Worm (Caenorhabditis elegans) whole organism, L4 larva: ENCODE results near the gene Y46G5A.47.

Source experiments
- D1046.2 ChIP-seq: fragments of 200-800 bp; sonication (Bioruptor generic); IDR thresholded peaks from 2 replicates; pipeline ENCODE4 v1.3.6; 2022; ENCODE audit warnings: missing genetic modification characterization, missing compliant biosample characterization
- F44E2.7 ChIP-seq: fragments of 200-800 bp; sonication (Bioruptor generic); IDR thresholded peaks from 2 replicates; pipeline ENCODE4 v2.1.2; 2022; ENCODE audit warnings: missing genetic modification characterization, missing compliant biosample characterization
- F49E8.2 ChIP-seq: sonication (generic microtip); optimal IDR thresholded peaks from 2 replicates; lab custom pipeline; 2016; ENCODE audit warnings: missing compliant biosample characterization, mild to moderate bottlenecking, missing genetic modification characterization, borderline replicate concordance
- T20F7.1 ChIP-seq: fragments of 200-800 bp; sonication (Bioruptor generic); optimal IDR thresholded peaks from 2 replicates; lab custom pipeline; 2018; ENCODE audit warnings: mild to moderate bottlenecking, missing genetic modification characterization, missing compliant biosample characterization
- Y75B8A.6 ChIP-seq: fragments of 200-800 bp; sonication (Bioruptor generic); IDR thresholded peaks from 2 replicates; pipeline ENCODE4 v1.3.6; 2022; ENCODE audit warnings: missing genetic modification reagents, missing genetic modification characterization, missing compliant biosample characterization
- aha-1 ChIP-seq: fragments of 150-350 bp; peaks from one replicate; lab custom pipeline; 2014; ENCODE audit warnings: missing biosample characterization, missing genetic modification characterization
- aly-2 ChIP-seq: sonication (generic microtip); optimal IDR thresholded peaks from 2 replicates; lab custom pipeline; 2018; ENCODE audit warnings: missing biosample characterization, missing genetic modification characterization
- arid-1 ChIP-seq: fragments of 200-800 bp; sonication (Bioruptor generic); conservative IDR thresholded peaks from 2 replicates; pipeline ENCODE4 v1.3.6; 2022; ENCODE audit warnings: missing genetic modification reagents, missing genetic modification characterization, missing compliant biosample characterization
- ceh-62 ChIP-seq: sonication (generic microtip); optimal IDR thresholded peaks from 2 replicates; lab custom pipeline; 2017; ENCODE audit warnings: missing biosample characterization, missing genetic modification characterization
- ceh-82 ChIP-seq: sonication (generic microtip); optimal IDR thresholded peaks from 2 replicates; lab custom pipeline; 2017; ENCODE audit warnings: missing biosample characterization, missing genetic modification characterization
- ces-1 ChIP-seq: fragments of 150-350 bp; sonication (generic microtip); optimal IDR thresholded peaks from 4 replicates; lab custom pipeline; 2014; ENCODE audit warnings: missing biosample characterization, missing genetic modification reagents, missing genetic modification characterization
- daf-12 ChIP-seq: fragments of 150-350 bp; optimal IDR thresholded peaks from 2 replicates; lab custom pipeline; 2014; ENCODE audit warnings: missing biosample characterization, missing genetic modification reagents, missing genetic modification characterization
- dmd-6 ChIP-seq: fragments of 200-800 bp; sonication (Bioruptor generic); IDR thresholded peaks from 2 replicates; pipeline ENCODE4 v1.3.6; 2022; ENCODE audit warnings: missing genetic modification reagents, missing genetic modification characterization, missing compliant biosample characterization
- dmd-8 ChIP-seq: fragments of 200-800 bp; sonication (Bioruptor generic); IDR thresholded peaks from 2 replicates; pipeline ENCODE4 v1.3.6; 2022; ENCODE audit warnings: missing genetic modification characterization, missing compliant biosample characterization
- dmd-9 ChIP-seq: fragments of 200-800 bp; sonication (Bioruptor generic); IDR thresholded peaks from 2 replicates; pipeline ENCODE4 v1.3.6; 2022; ENCODE audit warnings: missing genetic modification reagents, missing genetic modification characterization, missing compliant biosample characterization
- dpl-1 ChIP-seq: fragments of 150-350 bp; optimal IDR thresholded peaks from 2 replicates; lab custom pipeline; 2014; ENCODE audit warnings: missing biosample characterization, missing genetic modification reagents, missing genetic modification characterization
- dve-1 ChIP-seq: sonication (generic microtip); optimal IDR thresholded peaks from 2 replicates; lab custom pipeline; 2017; ENCODE audit warnings: antibody characterized with exemption, mild to moderate bottlenecking, missing genetic modification characterization, missing compliant biosample characterization; ENCODE audit not compliant: insufficient read depth
- egl-43 ChIP-seq: fragments of 200-800 bp; sonication (Bioruptor generic); IDR thresholded peaks from 2 replicates; pipeline ENCODE4 v1.3.6; 2022; ENCODE audit warnings: missing genetic modification reagents, missing genetic modification characterization, missing compliant biosample characterization
- fkh-10 ChIP-seq: fragments of 150-350 bp; optimal IDR thresholded peaks from 2 replicates; lab custom pipeline; 2014; ENCODE audit warnings: missing biosample characterization, missing genetic modification reagents, missing genetic modification characterization
- gei-8 ChIP-seq: fragments of 200-800 bp; sonication (Bioruptor generic); optimal IDR thresholded peaks from 2 replicates; lab custom pipeline; 2018; ENCODE audit warnings: mild to moderate bottlenecking, missing genetic modification characterization, missing compliant biosample characterization
- hif-1 ChIP-seq, 2 experiments: sonication (generic microtip); optimal IDR thresholded peaks; 2 replicates each; lab custom pipeline; 2016 to 2017; ENCODE audit warnings: missing compliant biosample characterization in 2 of 2, missing genetic modification characterization in 2 of 2, missing genetic modification reagents in 2 of 2, missing genotype in 2 of 2, mild to moderate bottlenecking in 1 of 2
- hlh-11 ChIP-seq: fragments of 200-800 bp; sonication (Bioruptor generic); optimal IDR thresholded peaks from 2 replicates; lab custom pipeline; 2018; ENCODE audit warnings: mild to moderate bottlenecking, missing genetic modification characterization, missing compliant biosample characterization
- jun-1 ChIP-seq: fragments of 150-350 bp; optimal IDR thresholded peaks from 2 replicates; lab custom pipeline; 2014; ENCODE audit warnings: missing biosample characterization, missing genetic modification reagents, missing genetic modification characterization
- lim-7 ChIP-seq: fragments of 200-800 bp; sonication (Bioruptor generic); IDR thresholded peaks from 2 replicates; pipeline ENCODE4 v1.3.6; 2022; ENCODE audit warnings: missing genetic modification characterization, missing compliant biosample characterization
- lin-13 ChIP-seq: fragments of 150-350 bp; optimal IDR thresholded peaks from 2 replicates; lab custom pipeline; 2014; ENCODE audit warnings: missing biosample characterization, missing genetic modification reagents, missing genetic modification characterization
- lin-38 ChIP-seq: fragments of 200-800 bp; sonication (Bioruptor generic); IDR thresholded peaks from 2 replicates; pipeline ENCODE4 v1.3.6; 2022; ENCODE audit warnings: missing genetic modification reagents, missing genetic modification characterization, missing compliant biosample characterization
- lir-3 ChIP-seq: sonication (generic microtip); optimal IDR thresholded peaks from 2 replicates; lab custom pipeline; 2016; ENCODE audit warnings: mild to moderate bottlenecking, missing genetic modification characterization, missing compliant biosample characterization
- lsy-2 ChIP-seq, 2 experiments: fragments of 150-350 bp in 1 of 2; sonication (generic microtip) in 1 of 2; optimal IDR thresholded peaks; 2 replicates each; lab custom pipeline; 2014 to 2017; ENCODE audit warnings: missing biosample characterization in 2 of 2, missing genetic modification characterization in 2 of 2
- madf-5 ChIP-seq, 2 experiments: fragments of 200-800 bp; sonication (Bioruptor generic); IDR thresholded peaks; 2 replicates each; pipeline ENCODE4 v1.3.6; 2022; ENCODE audit warnings: missing compliant biosample characterization in 2 of 2, missing genetic modification characterization in 2 of 2
- mxl-2 ChIP-seq: fragments of 200-800 bp; sonication (Bioruptor generic); conservative IDR thresholded peaks from 2 replicates; pipeline ENCODE4 v1.3.6; 2022; ENCODE audit warnings: missing genetic modification reagents, missing genetic modification characterization, missing compliant biosample characterization
- mxl-3 ChIP-seq: fragments of 200-800 bp; sonication (Bioruptor generic); optimal IDR thresholded peaks from 2 replicates; lab custom pipeline; 2018; ENCODE audit warnings: mild to moderate bottlenecking, missing genetic modification characterization, missing compliant biosample characterization
- nhr-11 ChIP-seq: fragments of 150-350 bp; optimal IDR thresholded peaks from 2 replicates; lab custom pipeline; 2014; ENCODE audit warnings: missing biosample characterization, missing genetic modification characterization
- nhr-111 ChIP-seq: fragments of 200-800 bp; sonication (Bioruptor generic); optimal IDR thresholded peaks from 2 replicates; lab custom pipeline; 2018; ENCODE audit warnings: mild to moderate bottlenecking, missing genetic modification characterization, missing compliant biosample characterization
- nhr-25 ChIP-seq: sonication (generic microtip); optimal IDR thresholded peaks from 2 replicates; lab custom pipeline; 2017; ENCODE audit warnings: missing genetic modification characterization, mild to moderate bottlenecking, missing compliant biosample characterization, antibody characterized with exemption, moderate library complexity, borderline replicate concordance; ENCODE audit not compliant: insufficient read depth
- nhr-42 ChIP-seq: fragments of 200-800 bp; sonication (Bioruptor generic); IDR thresholded peaks from 2 replicates; pipeline ENCODE4 v1.3.6; 2022; ENCODE audit warnings: missing genetic modification characterization, missing compliant biosample characterization
- nhr-76 ChIP-seq: fragments of 150-350 bp; optimal IDR thresholded peaks from 2 replicates; lab custom pipeline; 2014; ENCODE audit warnings: missing biosample characterization, missing genetic modification characterization
- pha-4 ChIP-seq, 2 experiments: fragments of 150-350 bp in 1 of 2; fragments of 200-800 bp in 1 of 2; sonication (Bioruptor generic) in 1 of 2; IDR thresholded peaks in 1 of 2; optimal IDR thresholded peaks in 1 of 2; 2 replicates each; pipeline versions ENCODE4 v1.3.6 to Lab custom; 2014 to 2022; ENCODE audit warnings: missing genetic modification characterization in 2 of 2, missing genetic modification reagents in 2 of 2, missing biosample characterization in 1 of 2, missing compliant biosample characterization in 1 of 2
- rbr-2 ChIP-seq: sonication (generic microtip); optimal IDR thresholded peaks from 2 replicates; lab custom pipeline; 2016; ENCODE audit warnings: missing genotype, missing genetic modification characterization, missing compliant biosample characterization
- saeg-2 ChIP-seq: fragments of 200-800 bp; sonication (Bioruptor generic); IDR thresholded peaks from 2 replicates; pipeline ENCODE4 v1.3.6; 2022; ENCODE audit warnings: missing genetic modification reagents, missing genetic modification characterization, missing compliant biosample characterization
- sdz-12 ChIP-seq: fragments of 200-800 bp; sonication (Bioruptor generic); optimal IDR thresholded peaks from 2 replicates; lab custom pipeline; 2018; ENCODE audit warnings: mild to moderate bottlenecking, missing genetic modification characterization, missing compliant biosample characterization
- set-16 ChIP-seq: fragments of 200-800 bp; sonication (Bioruptor generic); IDR thresholded peaks from 2 replicates; pipeline ENCODE4 v1.3.6; 2022; ENCODE audit warnings: missing genetic modification reagents, missing genetic modification characterization, missing compliant biosample characterization
- skn-1 ChIP-seq: fragments of 150-350 bp; optimal IDR thresholded peaks from 2 replicates; lab custom pipeline; 2014; ENCODE audit warnings: missing biosample characterization, missing genetic modification characterization
- spr-1 ChIP-seq: sonication (generic microtip); optimal IDR thresholded peaks from 2 replicates; lab custom pipeline; 2016; ENCODE audit warnings: mild to moderate bottlenecking, missing genetic modification characterization, missing compliant biosample characterization
- spr-3 ChIP-seq: fragments of 200-800 bp; sonication (Bioruptor generic); optimal IDR thresholded peaks from 2 replicates; lab custom pipeline; 2018; ENCODE audit warnings: mild to moderate bottlenecking, missing genetic modification characterization, missing compliant biosample characterization
- unc-130 ChIP-seq: sonication (generic microtip); optimal IDR thresholded peaks from 2 replicates; lab custom pipeline; 2016; ENCODE audit warnings: missing genetic modification reagents, missing genetic modification characterization, missing compliant biosample characterization
- zfp-3 ChIP-seq: fragments of 200-800 bp; sonication (Bioruptor generic); conservative IDR thresholded peaks from 2 replicates; pipeline ENCODE4 v1.3.6; 2022; ENCODE audit warnings: missing genetic modification reagents, missing genetic modification characterization, missing compliant biosample characterization
- ztf-7 ChIP-seq: fragments of 150-350 bp; optimal IDR thresholded peaks from 2 replicates; lab custom pipeline; 2014; ENCODE audit warnings: missing biosample characterization, missing genetic modification characterization

Y46G5A.47 gene

DNA sequence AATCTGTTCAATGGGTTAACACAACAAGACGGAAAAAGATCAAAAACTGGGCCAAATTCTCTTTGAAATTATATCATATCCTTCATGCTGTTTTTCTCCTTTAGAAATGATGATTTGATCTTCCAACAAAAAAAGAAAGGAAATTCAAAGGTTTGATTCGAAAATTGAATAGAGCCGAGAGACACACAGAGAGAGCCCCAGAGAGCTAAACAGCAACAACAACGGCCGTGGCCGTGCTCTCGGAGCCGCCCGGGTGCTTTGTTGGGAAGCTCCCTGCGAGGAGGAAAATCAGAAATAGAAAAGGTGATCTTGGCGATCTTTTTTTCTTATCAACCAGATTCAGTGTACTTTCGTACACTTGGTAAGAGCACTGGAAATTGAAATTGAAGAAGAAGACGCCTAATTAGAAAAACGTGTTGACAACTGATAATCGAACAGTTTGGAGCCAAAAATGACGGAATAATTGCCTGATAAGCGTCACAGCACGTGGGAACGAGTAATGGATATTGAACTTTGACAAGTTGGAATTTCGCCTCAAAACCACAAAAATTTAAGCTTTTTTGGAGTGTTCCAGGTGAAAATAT is 7.8 kb downstream of the Y46G5A.47 start (continued):
- peak; percentile 48 for TF ChIP-seq sdz-12 (GFP tag; lab: Kevin White, UChicago)
- TF ChIP-seq arid-1 (GFP tag; lab: Robert Waterston, UW), result 0 out of 2 replicates have a peak, but pooled peaks have one; percentile 10
- no peak for TF ChIP-seq madf-5 (GFP tag; IDR thresholded peaks at IDR 0.05; lab: Robert Waterston, UW)
- peak; percentile 80 for TF ChIP-seq dmd-6 (GFP tag; lab: Robert Waterston, UW)
- TF ChIP-seq aha-1 (tag; lab: Kevin White, UChicago), result no peak
- TF ChIP-seq daf-12 (tag; lab: Kevin White, UChicago), result no peak
- TF ChIP-seq egl-43 (GFP tag; lab: Robert Waterston, UW), result 0 out of 2 replicates have a peak, but pooled peaks have one; percentile 46
- TF ChIP-seq dve-1 (tag; lab: Kevin White, UChicago), result peak; percentile 63
- TF ChIP-seq saeg-2 (GFP tag; lab: Robert Waterston, UW), result no peak
- TF ChIP-seq T20F7.1 (GFP tag; lab: Kevin White, UChicago), result peak; percentile 27
- no peak for TF ChIP-seq nhr-11 (tag; lab: Kevin White, UChicago)
- TF ChIP-seq gei-8 (GFP tag; lab: Kevin White, UChicago), result no peak
- TF ChIP-seq mxl-2 (GFP tag; lab: Robert Waterston, UW), result no peak
- no peak for TF ChIP-seq nhr-42 (GFP tag; lab: Robert Waterston, UW)
- 0 out of 2 replicates have a peak, but pooled peaks have one; percentile 17 for TF ChIP-seq zfp-3 (GFP tag; lab: Robert Waterston, UW)
- no peak for TF ChIP-seq ces-1 (GFP tag; lab: Kevin White, UChicago)
- TF ChIP-seq spr-3 (GFP tag; lab: Kevin White, UChicago), result no peak
- TF ChIP-seq lim-7 (GFP tag; lab: Robert Waterston, UW), result no peak
- no peak for TF ChIP-seq spr-1
- TF ChIP-seq rbr-2 (tag; lab: Kevin White, UChicago), result no peak
- TF ChIP-seq lsy-2 (tag; optimal IDR thresholded peaks at IDR 0.05; lab: Kevin White, UChicago), result peak in 1 of 2 experiments; percentile 35
- no peak for TF ChIP-seq pha-4 (GFP tag; IDR thresholded peaks at IDR 0.05; lab: Robert Waterston, UW)
- TF ChIP-seq pha-4 (tag; optimal IDR thresholded peaks at IDR 0.05; lab: Kevin White, UChicago), result no peak
- no peak for TF ChIP-seq nhr-111 (GFP tag; lab: Kevin White, UChicago)
- TF ChIP-seq F49E8.2 (tag; lab: Kevin White, UChicago), result no peak
- TF ChIP-seq nhr-25 (tag; lab: Kevin White, UChicago), result no peak
- TF ChIP-seq D1046.2, result no peak
- no peak for TF ChIP-seq F44E2.7

ce11 chrII:12796040-12796502 is 9.0 kb downstream of the Y46G5A.47 start, which contains the start of gene cpt-1:
cpt-1 (minus strand) TSS chrII:12796452.
- no peak for TF ChIP-seq lin-13
- TF ChIP-seq pha-4 (GFP tag; IDR thresholded peaks at IDR 0.05; lab: Robert Waterston, UW), result no peak
- TF ChIP-seq pha-4 (tag; optimal IDR thresholded peaks at IDR 0.05; lab: Kevin White, UChicago), result no peak
- TF ChIP-seq fkh-10 (GFP tag; lab: Kevin White, UChicago), result no peak
- peak; percentile 22; the same call in 1 of the 2 replicates for TF ChIP-seq set-16 (GFP tag; lab: Robert Waterston, UW)
- TF ChIP-seq dpl-1 (GFP tag; lab: Kevin White, UChicago), result no peak
- TF ChIP-seq daf-12 (tag; lab: Kevin White, UChicago), result no peak
- no peak; the same call in 1 of the 2 replicates for TF ChIP-seq lin-38 (GFP tag; lab: Robert Waterston, UW)
- TF ChIP-seq dmd-8 (GFP tag; lab: Robert Waterston, UW), result no peak
- no peak for TF ChIP-seq nhr-76 (tag; lab: Kevin White, UChicago)
- peak; percentile 58; the same call in 1 of the 2 replicates for TF ChIP-seq egl-43 (GFP tag; lab: Robert Waterston, UW)
- no peak for TF ChIP-seq jun-1 (tag; lab: Kevin White, UChicago)
- no peak for TF ChIP-seq mxl-2 (GFP tag; lab: Robert Waterston, UW)
- no peak for TF ChIP-seq unc-130 (GFP tag; lab: Kevin White, UChicago)
- TF ChIP-seq ztf-7 (tag; lab: Kevin White, UChicago), result no peak
- TF ChIP-seq mxl-3 (GFP tag; lab: Kevin White, UChicago), result peak; percentile 3
- no peak for TF ChIP-seq Y75B8A.6 (GFP tag; lab: Robert Waterston, UW)
- no peak for TF ChIP-seq ceh-82 (tag; lab: Kevin White, UChicago)
- TF ChIP-seq ceh-62 (tag; lab: Kevin White, UChicago), result no peak
- TF ChIP-seq dmd-9 (GFP tag; lab: Robert Waterston, UW), result no peak
- TF ChIP-seq aly-2 (tag; lab: Kevin White, UChicago), result no peak
- TF ChIP-seq spr-1, result no peak
- no peak for TF ChIP-seq lir-3 (tag; lab: Kevin White, UChicago)
- no peak for TF ChIP-seq hif-1 (tag; optimal IDR thresholded peaks at IDR 0.05; lab: Kevin White, UChicago)
- TF ChIP-seq aha-1 (tag; lab: Kevin White, UChicago), result peak; percentile 93
- no peak for TF ChIP-seq skn-1 (tag; lab: Kevin White, UChicago)
- TF ChIP-seq hlh-11 (tag; lab: Kevin White, UChicago), result peak; percentile 1
